Worm (Caenorhabditis elegans) whole organism, young adult: ENCODE measurements around the gene ZC168.2.

Experiments
- C17E4.6 ChIP-seq: fragments of 200-800 bp; sonication (Bioruptor generic); IDR thresholded peaks from 2 replicates; pipeline ENCODE4 v1.3.6; 2022; ENCODE audit warnings: missing genetic modification reagents, missing genetic modification characterization, missing compliant biosample characterization
- F10E7.11 ChIP-seq: sonication (generic microtip); optimal IDR thresholded peaks from 2 replicates; lab custom pipeline; 2017; ENCODE audit warnings: mild to moderate bottlenecking, missing genetic modification characterization, moderate library complexity, missing compliant biosample characterization
- F22D6.2 ChIP-seq: sonication (generic microtip); optimal IDR thresholded peaks from 2 replicates; lab custom pipeline; 2016; ENCODE audit warnings: mild to moderate bottlenecking, missing genetic modification characterization, missing compliant biosample characterization
- F49E8.2 ChIP-seq: sonication (generic microtip); optimal IDR thresholded peaks from 3 replicates; lab custom pipeline; 2017; ENCODE audit warnings: missing genetic modification characterization, mild to moderate bottlenecking, missing compliant biosample characterization, antibody characterized with exemption, moderate library complexity; ENCODE audit not compliant: insufficient read depth
- F55B11.4 ChIP-seq: sonication (generic microtip); optimal IDR thresholded peaks from 2 replicates; lab custom pipeline; 2016; ENCODE audit warnings: missing compliant biosample characterization, missing genetic modification characterization, borderline replicate concordance; ENCODE audit not compliant: insufficient read depth
- K12H6.12 ChIP-seq: fragments of 200-800 bp; sonication (Bioruptor generic); optimal IDR thresholded peaks from 2 replicates; lab custom pipeline; 2018; ENCODE audit warnings: mild to moderate bottlenecking, missing genetic modification characterization, missing compliant biosample characterization
- T07F8.4 ChIP-seq: sonication (generic microtip); optimal IDR thresholded peaks from 2 replicates; lab custom pipeline; 2016; ENCODE audit warnings: mild to moderate bottlenecking, missing genetic modification characterization, moderate library complexity, missing compliant biosample characterization
- Y53G8AR.9 ChIP-seq: fragments of 200-800 bp; sonication (Bioruptor generic); conservative IDR thresholded peaks from 2 replicates; pipeline ENCODE4 v1.3.6; 2022; ENCODE audit warnings: missing genetic modification reagents, missing genetic modification characterization, missing compliant biosample characterization
- ZK185.1 ChIP-seq: sonication (generic microtip); optimal IDR thresholded peaks from 2 replicates; lab custom pipeline; 2016; ENCODE audit warnings: mild to moderate bottlenecking, missing genetic modification characterization, missing compliant biosample characterization; ENCODE audit not compliant: poor library complexity, severe bottlenecking
- ama-1 ChIP-seq, 3 experiments: fragments of 150-350 bp in 1 of 3; sonication (generic microtip) in 2 of 3; optimal IDR thresholded peaks; 2 replicates each; lab custom pipeline; 2014 to 2018; ENCODE audit warnings: missing biosample characterization in 2 of 3, missing genetic modification characterization in 2 of 3, missing genetic modification reagents in 2 of 3
- atf-7 ChIP-seq: sonication (generic microtip); optimal IDR thresholded peaks from 2 replicates; lab custom pipeline; 2017; ENCODE audit warnings: mild to moderate bottlenecking, missing genetic modification characterization, missing compliant biosample characterization
- athp-1 ChIP-seq: sonication (generic microtip); optimal IDR thresholded peaks from 2 replicates; lab custom pipeline; 2017; ENCODE audit warnings: mild to moderate bottlenecking, missing genetic modification characterization, missing compliant biosample characterization
- cebp-1 ChIP-seq, 2 experiments: fragments of 200-800 bp in 1 of 2; sonication (Bioruptor generic) in 1 of 2; sonication (generic microtip) in 1 of 2; IDR thresholded peaks in 1 of 2; optimal IDR thresholded peaks in 1 of 2; 2 replicates each; pipeline versions ENCODE4 v1.3.6 to Lab custom; 2017 to 2022; ENCODE audit warnings: missing compliant biosample characterization in 2 of 2, missing genetic modification characterization in 2 of 2, mild to moderate bottlenecking in 1 of 2, missing genetic modification reagents in 1 of 2, moderate library complexity in 1 of 2
- ceh-40 ChIP-seq: fragments of 200-800 bp; sonication (Bioruptor generic); IDR thresholded peaks from 2 replicates; pipeline ENCODE4 v1.3.6; 2022; ENCODE audit warnings: missing genetic modification characterization, missing compliant biosample characterization
- ceh-58 ChIP-seq: fragments of 200-800 bp; sonication (Bioruptor generic); IDR thresholded peaks from 2 replicates; pipeline ENCODE4 v1.3.6; 2022; ENCODE audit warnings: missing genetic modification characterization, missing compliant biosample characterization
- chd-7 ChIP-seq: sonication (generic microtip); optimal IDR thresholded peaks from 2 replicates; lab custom pipeline; 2016; ENCODE audit warnings: mild to moderate bottlenecking, missing genetic modification characterization, moderate library complexity, missing compliant biosample characterization
- dox-1 ChIP-seq: fragments of 200-800 bp; sonication (Bioruptor generic); IDR thresholded peaks from 2 replicates; pipeline ENCODE4 v1.3.6; 2022; ENCODE audit warnings: missing genetic modification reagents, missing genetic modification characterization, missing compliant biosample characterization
- dpl-1 ChIP-seq: fragments of 150-350 bp; optimal IDR thresholded peaks from 2 replicates; lab custom pipeline; 2014; ENCODE audit warnings: missing biosample characterization, missing genetic modification reagents, missing genetic modification characterization
- efl-1 ChIP-seq: fragments of 150-350 bp; optimal IDR thresholded peaks from 2 replicates; lab custom pipeline; 2014; ENCODE audit warnings: missing biosample characterization, missing genetic modification reagents, missing genetic modification characterization
- egl-44 ChIP-seq: fragments of 200-800 bp; sonication (Bioruptor generic); IDR thresholded peaks from 2 replicates; pipeline ENCODE4 v1.3.6; 2022; ENCODE audit warnings: missing genetic modification reagents, missing genetic modification characterization, missing compliant biosample characterization
- hsf-1 ChIP-seq: fragments of 200-800 bp; sonication (Bioruptor generic); IDR thresholded peaks from 2 replicates; pipeline ENCODE4 v1.3.6; 2022; ENCODE audit warnings: missing genetic modification reagents, missing genetic modification characterization, missing compliant biosample characterization
- lin-54 ChIP-seq: fragments of 200-800 bp; sonication (Bioruptor generic); optimal IDR thresholded peaks from 2 replicates; lab custom pipeline; 2018; ENCODE audit warnings: mild to moderate bottlenecking, missing genetic modification characterization, missing compliant biosample characterization
- lsy-27 ChIP-seq: sonication (generic microtip); optimal IDR thresholded peaks from 2 replicates; lab custom pipeline; 2017; ENCODE audit warnings: missing genetic modification characterization, mild to moderate bottlenecking, missing compliant biosample characterization, antibody characterized with exemption, missing genotype, borderline replicate concordance; ENCODE audit not compliant: insufficient read depth
- nfyb-1 ChIP-seq: fragments of 200-800 bp; sonication (Bioruptor generic); IDR thresholded peaks from 2 replicates; pipeline ENCODE4 v1.3.6; 2022; ENCODE audit warnings: missing genetic modification reagents, missing genetic modification characterization, missing compliant biosample characterization
- nhr-80 ChIP-seq: sonication (generic microtip); optimal IDR thresholded peaks from 2 replicates; lab custom pipeline; 2016; ENCODE audit warnings: missing genetic modification characterization, missing compliant biosample characterization
- rcor-1 ChIP-seq: fragments of 200-800 bp; sonication (Bioruptor generic); IDR thresholded peaks from 2 replicates; pipeline ENCODE4 v1.3.6; 2022; ENCODE audit warnings: missing genetic modification reagents, missing genetic modification characterization, missing compliant biosample characterization
- somi-1 ChIP-seq: fragments of 200-800 bp; sonication (Bioruptor generic); optimal IDR thresholded peaks from 2 replicates; lab custom pipeline; 2018; ENCODE audit warnings: mild to moderate bottlenecking, missing genetic modification characterization, missing compliant biosample characterization
- tlf-1 ChIP-seq: fragments of 200-800 bp; sonication (Bioruptor generic); optimal IDR thresholded peaks from 2 replicates; lab custom pipeline; 2018; ENCODE audit warnings: mild to moderate bottlenecking, missing genetic modification characterization, missing compliant biosample characterization

ZC168.2 gene

ce11 chrIV:10697022-10697979 lies 30.5 kb upstream of the ZC168.2 start, which contains the start of gene allo-1 (continued):
- TF ChIP-seq nhr-80 (peak; percentile 74), hsf-1 (GFP tag; lab: Robert Waterston, UW) (no peak), lin-54 (GFP tag; lab: Kevin White, UChicago) (peak; percentile 66)

- TF ChIP-seq ceh-58 (0 out of 2 replicates have a peak, but pooled peaks have one; percentile 49), dox-1 (GFP tag; lab: Robert Waterston, UW) (peak; percentile 11; the same call in 1 of the 2 replicates), lin-54 (GFP tag; lab: Kevin White, UChicago) (no peak)
- TF ChIP-seq, all 124 proteins: peak for 2
These were observed 29.3 kb upstream of the ZC168.2 start for ce11 chrIV:10698486-10698885.

- TF ChIP-seq rcor-1 (GFP tag; lab: Robert Waterston, UW) (no peak), ama-1 (optimal IDR thresholded peaks at IDR 0.05; lab: Kevin White, UChicago) (no peak), ama-1 (GFP tag; optimal IDR thresholded peaks at IDR 0.05; lab: Kevin White, UChicago) (no peak), atf-7 (tag; lab: Kevin White, UChicago) (no peak), ZK185.1 (tag; lab: Kevin White, UChicago) (no peak), efl-1 (GFP tag; lab: Kevin White, UChicago) (no peak)
These were observed 28.8 kb upstream of the ZC168.2 start for ce11 chrIV:10699000-10699399.

DNA sequence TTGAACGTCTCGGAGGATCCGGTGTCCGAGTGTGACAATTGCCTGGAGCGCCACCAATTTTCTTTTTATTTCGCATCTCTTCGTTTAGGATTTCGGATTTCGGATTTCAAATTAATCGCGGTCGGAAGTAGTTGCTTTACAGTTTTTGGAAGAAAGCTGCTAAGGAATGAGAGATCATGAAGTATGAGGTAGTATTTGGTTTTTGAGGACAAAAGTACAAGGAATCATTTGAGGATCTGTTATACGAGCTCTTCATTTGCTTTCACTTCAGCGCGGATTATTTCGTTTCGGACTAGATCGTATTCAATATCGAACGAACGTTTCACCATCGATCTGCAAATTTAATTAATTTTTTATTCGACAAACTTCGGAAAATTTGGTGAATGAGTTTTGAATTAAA lies 28.2 kb upstream of the ZC168.2 start, which contains the start of gene R102.11:
R102.11 (minus strand) TSS at position 101 of the 400 bp plus-strand sequence.
- no peak for TF ChIP-seq lin-54 (GFP tag; lab: Kevin White, UChicago)
- TF ChIP-seq chd-7 (tag; lab: Kevin White, UChicago), result no peak

DNA sequence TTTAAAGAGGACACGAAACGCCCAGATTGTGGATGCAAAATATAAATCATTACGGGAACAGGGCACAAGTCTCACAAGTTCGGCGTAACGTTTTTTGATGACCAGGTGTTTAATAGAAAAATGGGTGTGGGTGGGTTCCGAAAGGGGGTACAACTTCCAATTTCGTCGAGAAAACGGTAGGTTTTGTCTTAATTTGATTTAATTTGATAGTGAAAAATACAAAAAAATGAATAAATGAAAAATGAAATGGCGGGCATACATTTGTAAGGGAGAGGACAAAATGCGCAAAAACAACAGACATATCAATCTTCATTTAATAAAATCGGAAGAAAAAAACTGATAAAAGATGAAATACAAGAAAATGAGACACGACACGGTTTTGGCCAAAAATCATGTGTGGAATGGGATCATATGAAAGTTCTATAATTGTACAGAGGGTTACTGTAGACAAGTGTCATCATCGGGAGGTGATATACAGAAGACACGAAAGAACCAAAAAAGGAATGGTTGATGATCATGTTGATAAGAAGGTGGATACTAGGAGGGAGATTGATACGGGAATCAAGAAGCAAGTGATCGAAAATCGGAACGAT lies 25.9 kb upstream of the ZC168.2 start:
- TF ChIP-seq ceh-40 (no peak), F22D6.2 (tag; lab: Kevin White, UChicago) (no peak), nhr-80 (no peak), hsf-1 (GFP tag; lab: Robert Waterston, UW) (no peak), lin-54 (GFP tag; lab: Kevin White, UChicago) (no peak), K12H6.12 (no peak), somi-1 (GFP tag; lab: Kevin White, UChicago) (peak; percentile 5), athp-1 (tag; lab: Kevin White, UChicago) (no peak), F55B11.4 (tag; lab: Kevin White, UChicago) (no peak)

DNA sequence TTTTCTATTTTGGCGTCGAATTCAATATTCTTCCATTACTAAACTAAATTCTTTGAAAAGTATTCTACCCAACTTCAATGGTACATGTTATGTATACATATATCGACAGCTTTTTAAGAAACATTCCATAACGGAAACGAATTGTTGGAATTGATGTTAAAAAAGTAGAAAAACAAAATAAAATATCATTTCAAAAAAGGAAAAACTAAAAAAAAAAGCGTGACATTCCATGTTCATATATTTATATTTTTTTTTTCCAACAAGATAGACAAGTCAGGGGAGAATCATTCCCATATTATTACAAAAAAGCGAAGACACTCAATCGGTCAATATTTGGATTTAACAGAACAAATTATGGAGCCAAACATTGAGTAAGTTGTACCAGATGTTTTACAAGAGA lies 22.7 kb upstream of the ZC168.2 start, which contains the start of gene R102.10:
R102.10 (plus strand) TSS at position 301 of the 400 bp plus-strand sequence.
- TF ChIP-seq C17E4.6 (GFP tag; lab: Robert Waterston, UW), result no peak
- no peak for TF ChIP-seq tlf-1 (GFP tag; lab: Kevin White, UChicago)
- TF ChIP-seq dpl-1 (GFP tag; lab: Kevin White, UChicago), result no peak
- no peak for TF ChIP-seq ceh-40
- no peak for TF ChIP-seq cebp-1 (GFP tag; IDR thresholded peaks at IDR 0.05; lab: Robert Waterston, UW)
- no peak for TF ChIP-seq cebp-1 (tag; optimal IDR thresholded peaks at IDR 0.05; lab: Kevin White, UChicago)
- no peak for TF ChIP-seq nfyb-1
- TF ChIP-seq lsy-27 (tag; lab: Kevin White, UChicago), result no peak
- TF ChIP-seq Y53G8AR.9 (GFP tag; lab: Robert Waterston, UW), result no peak
- no peak for TF ChIP-seq egl-44 (GFP tag; lab: Robert Waterston, UW)
- no peak for TF ChIP-seq F22D6.2 (tag; lab: Kevin White, UChicago)
- TF ChIP-seq F10E7.11 (tag; lab: Kevin White, UChicago), result no peak
- TF ChIP-seq F49E8.2 (tag; lab: Kevin White, UChicago), result no peak
- no peak for TF ChIP-seq chd-7 (tag; lab: Kevin White, UChicago)
- no peak for TF ChIP-seq T07F8.4 (tag; lab: Kevin White, UChicago)
- TF ChIP-seq, all 124 proteins: peak for 0
